Worm (Caenorhabditis elegans): Measurements from ENCODE around the gene unc-42.

ce11 chrV:9744934-9745333 is 24.3 kb downstream of the unc-42 start, which contains the start of gene F58E6.13:
- TF ChIP-seq tbx-2 (tag; optimal IDR thresholded peaks at IDR 0.05) = no peak
- no peak for TF ChIP-seq ceh-2 (tag; optimal IDR thresholded peaks at IDR 0.05)
